Worm (Caenorhabditis elegans): ENCODE results near the gene T25B9.6.

DNA sequence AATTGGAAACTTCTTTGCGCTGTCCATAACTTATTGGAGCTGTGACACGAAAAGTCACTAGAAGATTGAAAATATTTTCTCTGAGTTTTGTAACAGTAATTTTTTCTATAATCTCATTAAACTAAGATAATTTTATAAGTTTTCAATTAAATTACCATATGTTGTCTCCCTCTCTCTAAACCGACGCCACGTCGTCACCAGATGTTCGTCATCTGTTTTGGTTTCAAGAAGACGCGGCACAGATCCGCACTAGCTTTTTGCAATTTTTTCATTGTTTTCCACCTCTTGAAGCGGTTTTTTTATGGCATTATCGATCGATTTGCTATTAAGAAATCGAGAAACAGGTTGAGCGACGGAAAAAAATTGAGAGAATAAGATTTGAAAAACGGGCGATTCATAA lies 46.0 kb downstream of the T25B9.6 start:
- TF ChIP-seq hmg-1.2 (GFP tag; IDR thresholded peaks at IDR 0.05): no peak
- no peak for TF ChIP-seq Y56A3A.18 (GFP tag; IDR thresholded peaks at IDR 0.05)
- no peak for TF ChIP-seq hsf-1 (GFP tag; IDR thresholded peaks at IDR 0.05)
- no peak for TF ChIP-seq snpc-4 (GFP tag; optimal IDR thresholded peaks at IDR 0.05)
- TF ChIP-seq snpc-4 (tag; optimal IDR thresholded peaks at IDR 0.05): no peak
- TF ChIP-seq hlh-26 (GFP tag; conservative IDR thresholded peaks at IDR 0.05): no peak
- TF ChIP-seq ceh-58 (GFP tag; IDR thresholded peaks at IDR 0.05): no peak
- no peak for TF ChIP-seq lin-40 (tag; optimal IDR thresholded peaks at IDR 0.05)
- TF ChIP-seq let-607 (tag; optimal IDR thresholded peaks at IDR 0.05): no peak
- no peak for TF ChIP-seq nfya-1 (tag; optimal IDR thresholded peaks at IDR 0.05; ENCODE audit: borderline replicate concordance, insufficient read depth)
- TF ChIP-seq nhr-80 (tag; optimal IDR thresholded peaks at IDR 0.05): no peak
- no peak for TF ChIP-seq sdz-38 (tag; optimal IDR thresholded peaks at IDR 0.05)
